Worm (Caenorhabditis elegans) whole organism, L4 larva: ENCODE results near the gene K10G9.2.

ENCODE experiments used
- F44E2.7 ChIP-seq: fragments of 200-800 bp; sonication (Bioruptor generic); IDR thresholded peaks from 2 replicates; pipeline ENCODE4 v2.1.2; 2022; ENCODE audit warnings: missing genetic modification characterization, missing compliant biosample characterization
- F49E8.2 ChIP-seq: sonication (generic microtip); optimal IDR thresholded peaks from 2 replicates; lab custom pipeline; 2016; ENCODE audit warnings: missing compliant biosample characterization, mild to moderate bottlenecking, missing genetic modification characterization, borderline replicate concordance
- T26A8.4 ChIP-seq: fragments of 200-800 bp; sonication (Bioruptor generic); IDR thresholded peaks from 2 replicates; pipeline ENCODE4 v1.3.6; 2022; ENCODE audit warnings: missing genetic modification characterization, missing compliant biosample characterization
- Y48G9A.11 ChIP-seq: fragments of 200-800 bp; sonication (Bioruptor generic); IDR thresholded peaks from 2 replicates; pipeline ENCODE4 v1.3.6; 2022; ENCODE audit warnings: missing genetic modification reagents, missing genetic modification characterization, missing compliant biosample characterization
- Y5F2A.4 ChIP-seq: fragments of 200-800 bp; sonication (Bioruptor generic); optimal IDR thresholded peaks from 2 replicates; lab custom pipeline; 2018; ENCODE audit warnings: mild to moderate bottlenecking, missing genetic modification characterization, missing compliant biosample characterization
- Y75B8A.6 ChIP-seq: fragments of 200-800 bp; sonication (Bioruptor generic); IDR thresholded peaks from 2 replicates; pipeline ENCODE4 v1.3.6; 2022; ENCODE audit warnings: missing genetic modification reagents, missing genetic modification characterization, missing compliant biosample characterization
- ZK337.2 ChIP-seq: fragments of 200-800 bp; sonication (Bioruptor generic); IDR thresholded peaks from 2 replicates; pipeline ENCODE4 v1.3.6; 2022; ENCODE audit warnings: missing genetic modification reagents, missing genetic modification characterization, missing compliant biosample characterization
- ZK546.5 ChIP-seq, 2 experiments: sonication (generic microtip); optimal IDR thresholded peaks; 2 replicates each; lab custom pipeline; 2017; ENCODE audit warnings: missing biosample characterization in 2 of 2, missing genetic modification characterization in 2 of 2
- aha-1 ChIP-seq: fragments of 150-350 bp; peaks from one replicate; lab custom pipeline; 2014; ENCODE audit warnings: missing biosample characterization, missing genetic modification characterization
- arid-1 ChIP-seq: fragments of 200-800 bp; sonication (Bioruptor generic); conservative IDR thresholded peaks from 2 replicates; pipeline ENCODE4 v1.3.6; 2022; ENCODE audit warnings: missing genetic modification reagents, missing genetic modification characterization, missing compliant biosample characterization
- ceh-28 ChIP-seq: fragments of 150-350 bp; optimal IDR thresholded peaks from 2 replicates; lab custom pipeline; 2014; ENCODE audit warnings: missing biosample characterization, missing genetic modification reagents, missing genetic modification characterization
- ceh-62 ChIP-seq: sonication (generic microtip); optimal IDR thresholded peaks from 2 replicates; lab custom pipeline; 2017; ENCODE audit warnings: missing biosample characterization, missing genetic modification characterization
- ceh-82 ChIP-seq: sonication (generic microtip); optimal IDR thresholded peaks from 2 replicates; lab custom pipeline; 2017; ENCODE audit warnings: missing biosample characterization, missing genetic modification characterization
- ces-1 ChIP-seq: fragments of 150-350 bp; sonication (generic microtip); optimal IDR thresholded peaks from 4 replicates; lab custom pipeline; 2014; ENCODE audit warnings: missing biosample characterization, missing genetic modification reagents, missing genetic modification characterization
- ctbp-1 ChIP-seq: fragments of 200-800 bp; sonication (Bioruptor generic); IDR thresholded peaks from 2 replicates; pipeline ENCODE4 v1.3.6; 2022; ENCODE audit warnings: missing genetic modification reagents, missing genetic modification characterization, missing compliant biosample characterization
- daf-19 ChIP-seq: fragments of 200-800 bp; sonication (Bioruptor generic); conservative IDR thresholded peaks from 2 replicates; pipeline ENCODE4 v1.3.6; 2022; ENCODE audit warnings: missing genetic modification characterization, missing compliant biosample characterization
- daf-8 ChIP-seq: fragments of 200-800 bp; sonication (Bioruptor generic); IDR thresholded peaks from 2 replicates; pipeline ENCODE4 v1.3.6; 2022; ENCODE audit warnings: missing genetic modification characterization, missing compliant biosample characterization
- dmd-8 ChIP-seq: fragments of 200-800 bp; sonication (Bioruptor generic); IDR thresholded peaks from 2 replicates; pipeline ENCODE4 v1.3.6; 2022; ENCODE audit warnings: missing genetic modification characterization, missing compliant biosample characterization
- dmd-9 ChIP-seq: fragments of 200-800 bp; sonication (Bioruptor generic); IDR thresholded peaks from 2 replicates; pipeline ENCODE4 v1.3.6; 2022; ENCODE audit warnings: missing genetic modification reagents, missing genetic modification characterization, missing compliant biosample characterization
- duxl-1 ChIP-seq: sonication (generic microtip); optimal IDR thresholded peaks from 2 replicates; lab custom pipeline; 2016; ENCODE audit warnings: mild to moderate bottlenecking, missing genetic modification characterization, moderate library complexity, missing compliant biosample characterization; ENCODE audit not compliant: poor library complexity
- fkh-10 ChIP-seq: fragments of 150-350 bp; optimal IDR thresholded peaks from 2 replicates; lab custom pipeline; 2014; ENCODE audit warnings: missing biosample characterization, missing genetic modification reagents, missing genetic modification characterization
- hlh-11 ChIP-seq: fragments of 200-800 bp; sonication (Bioruptor generic); optimal IDR thresholded peaks from 2 replicates; lab custom pipeline; 2018; ENCODE audit warnings: mild to moderate bottlenecking, missing genetic modification characterization, missing compliant biosample characterization
- hlh-30 ChIP-seq: sonication (generic microtip); optimal IDR thresholded peaks from 2 replicates; lab custom pipeline; 2017; ENCODE audit warnings: antibody characterized with exemption, mild to moderate bottlenecking, missing genetic modification characterization, missing compliant biosample characterization; ENCODE audit not compliant: insufficient read depth
- lin-1 ChIP-seq: fragments of 200-800 bp; sonication (Bioruptor generic); IDR thresholded peaks from 2 replicates; pipeline ENCODE4 v1.3.6; 2022; ENCODE audit warnings: missing genetic modification reagents, missing genetic modification characterization, missing compliant biosample characterization
- lin-38 ChIP-seq: fragments of 200-800 bp; sonication (Bioruptor generic); IDR thresholded peaks from 2 replicates; pipeline ENCODE4 v1.3.6; 2022; ENCODE audit warnings: missing genetic modification reagents, missing genetic modification characterization, missing compliant biosample characterization
- lir-3 ChIP-seq: sonication (generic microtip); optimal IDR thresholded peaks from 2 replicates; lab custom pipeline; 2016; ENCODE audit warnings: mild to moderate bottlenecking, missing genetic modification characterization, missing compliant biosample characterization
- lsy-2 ChIP-seq, 2 experiments: fragments of 150-350 bp in 1 of 2; sonication (generic microtip) in 1 of 2; optimal IDR thresholded peaks; 2 replicates each; lab custom pipeline; 2014 to 2017; ENCODE audit warnings: missing biosample characterization in 2 of 2, missing genetic modification characterization in 2 of 2
- madf-5 ChIP-seq, 2 experiments: fragments of 200-800 bp; sonication (Bioruptor generic); IDR thresholded peaks; 2 replicates each; pipeline ENCODE4 v1.3.6; 2022; ENCODE audit warnings: missing compliant biosample characterization in 2 of 2, missing genetic modification characterization in 2 of 2
- mdl-1 ChIP-seq, 2 experiments: fragments of 150-350 bp in 1 of 2; sonication (generic microtip) in 1 of 2; optimal IDR thresholded peaks; 2 replicates each; lab custom pipeline; 2014 to 2017; ENCODE audit warnings: missing biosample characterization in 2 of 2, missing genetic modification characterization in 2 of 2
- mxl-2 ChIP-seq: fragments of 200-800 bp; sonication (Bioruptor generic); conservative IDR thresholded peaks from 2 replicates; pipeline ENCODE4 v1.3.6; 2022; ENCODE audit warnings: missing genetic modification reagents, missing genetic modification characterization, missing compliant biosample characterization
- nhr-10 ChIP-seq: fragments of 150-350 bp; optimal IDR thresholded peaks from 2 replicates; lab custom pipeline; 2014; ENCODE audit warnings: missing biosample characterization, missing genetic modification characterization
- nhr-102 ChIP-seq: sonication (generic microtip); optimal IDR thresholded peaks from 2 replicates; lab custom pipeline; 2016; ENCODE audit warnings: mild to moderate bottlenecking, missing genetic modification characterization, moderate library complexity, missing compliant biosample characterization
- nhr-11 ChIP-seq: fragments of 150-350 bp; optimal IDR thresholded peaks from 2 replicates; lab custom pipeline; 2014; ENCODE audit warnings: missing biosample characterization, missing genetic modification characterization
- nhr-237 ChIP-seq: sonication (generic microtip); optimal IDR thresholded peaks from 2 replicates; lab custom pipeline; 2017; ENCODE audit warnings: missing biosample characterization, missing genetic modification characterization
- nhr-42 ChIP-seq: fragments of 200-800 bp; sonication (Bioruptor generic); IDR thresholded peaks from 2 replicates; pipeline ENCODE4 v1.3.6; 2022; ENCODE audit warnings: missing genetic modification characterization, missing compliant biosample characterization
- nhr-48 ChIP-seq: sonication (generic microtip); optimal IDR thresholded peaks from 2 replicates; lab custom pipeline; 2016; ENCODE audit warnings: mild to moderate bottlenecking, missing genetic modification characterization, missing compliant biosample characterization
- pha-4 ChIP-seq, 2 experiments: fragments of 150-350 bp in 1 of 2; fragments of 200-800 bp in 1 of 2; sonication (Bioruptor generic) in 1 of 2; IDR thresholded peaks in 1 of 2; optimal IDR thresholded peaks in 1 of 2; 2 replicates each; pipeline versions ENCODE4 v1.3.6 to Lab custom; 2014 to 2022; ENCODE audit warnings: missing genetic modification characterization in 2 of 2, missing genetic modification reagents in 2 of 2, missing biosample characterization in 1 of 2, missing compliant biosample characterization in 1 of 2
- rbr-2 ChIP-seq: sonication (generic microtip); optimal IDR thresholded peaks from 2 replicates; lab custom pipeline; 2016; ENCODE audit warnings: missing genotype, missing genetic modification characterization, missing compliant biosample characterization
- snpc-4 ChIP-seq: fragments of 150-350 bp; optimal IDR thresholded peaks from 2 replicates; lab custom pipeline; 2014; ENCODE audit warnings: missing biosample characterization, missing genetic modification characterization
- spr-3 ChIP-seq: fragments of 200-800 bp; sonication (Bioruptor generic); optimal IDR thresholded peaks from 2 replicates; lab custom pipeline; 2018; ENCODE audit warnings: mild to moderate bottlenecking, missing genetic modification characterization, missing compliant biosample characterization
- tag-97 ChIP-seq: fragments of 200-800 bp; sonication (Bioruptor generic); IDR thresholded peaks from 2 replicates; pipeline ENCODE4 v1.3.6; 2022; ENCODE audit warnings: missing genetic modification characterization, missing compliant biosample characterization
- unc-62 ChIP-seq, 3 experiments: fragments of 150-350 bp in 1 of 3; sonication (generic microtip); optimal IDR thresholded peaks in 2 of 3; peaks in 1 of 3; 1 replicate in 1 of 3; 2 replicates in 2 of 3; lab custom pipeline; 2014 to 2017; ENCODE audit warnings: missing biosample characterization in 3 of 3, missing genetic modification characterization in 3 of 3, missing genetic modification reagents in 3 of 3, missing genotype in 1 of 3
- vab-7 ChIP-seq: fragments of 200-800 bp; sonication (Bioruptor generic); IDR thresholded peaks from 2 replicates; pipeline ENCODE4 v1.3.6; 2022; ENCODE audit warnings: missing genetic modification reagents, missing genetic modification characterization, missing compliant biosample characterization
- zfp-2 ChIP-seq: sonication (generic microtip); optimal IDR thresholded peaks from 2 replicates; lab custom pipeline; 2016; ENCODE audit warnings: mild to moderate bottlenecking, missing genetic modification characterization, missing compliant biosample characterization
- zip-11 ChIP-seq: fragments of 200-800 bp; sonication (Bioruptor generic); IDR thresholded peaks from 2 replicates; pipeline ENCODE4 v1.3.6; 2022; ENCODE audit warnings: missing genetic modification characterization, missing compliant biosample characterization
- ztf-11 ChIP-seq: fragments of 150-350 bp; optimal IDR thresholded peaks from 2 replicates; lab custom pipeline; 2014; ENCODE audit warnings: missing biosample characterization, missing genetic modification characterization

Gene K10G9.2

DNA sequence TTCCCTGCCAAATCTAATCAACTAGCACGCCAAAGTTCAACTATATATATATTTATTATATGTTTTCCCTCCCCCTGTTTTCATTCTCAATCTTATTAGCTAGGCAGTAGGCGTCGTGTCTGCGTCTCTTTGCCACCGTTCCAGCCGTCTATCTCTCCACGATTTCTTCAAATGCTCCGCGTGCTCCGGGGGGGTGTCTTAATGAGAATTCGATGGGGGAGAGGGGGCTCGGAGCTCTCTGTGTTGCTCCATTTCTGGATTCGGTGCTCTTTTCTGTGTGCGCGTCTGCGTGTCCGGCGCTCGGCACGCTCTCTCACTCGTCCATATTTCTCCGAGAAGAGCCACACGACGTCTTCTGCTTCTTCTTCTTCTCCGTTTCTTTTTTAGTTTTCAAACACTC is 1.5 kb upstream of the K10G9.2 start (continued):
- peak; percentile 13 for TF ChIP-seq nhr-11 (tag; lab: Kevin White, UChicago)
- no peak for TF ChIP-seq tag-97
- no peak for TF ChIP-seq nhr-237 (tag; lab: Kevin White, UChicago)
- peak; percentile 94; the same call in 1 of the 2 replicates for TF ChIP-seq ctbp-1 (GFP tag; lab: Robert Waterston, UW)
- no peak for TF ChIP-seq nhr-102 (tag; lab: Kevin White, UChicago)
- no peak for TF ChIP-seq spr-3
- no peak for TF ChIP-seq lin-1 (GFP tag; lab: Robert Waterston, UW)
- TF ChIP-seq lir-3 = no peak
- TF ChIP-seq arid-1 = no peak
- TF ChIP-seq dmd-9 = no peak
- no peak for TF ChIP-seq zfp-2 (tag; lab: Kevin White, UChicago)
- no peak for TF ChIP-seq ceh-28 (tag; lab: Kevin White, UChicago)
- TF ChIP-seq snpc-4 (tag; lab: Kevin White, UChicago) = no peak
- no peak for TF ChIP-seq duxl-1 (tag; lab: Kevin White, UChicago)
- peak; percentile 59 for TF ChIP-seq vab-7 (GFP tag; lab: Robert Waterston, UW)
- TF ChIP-seq ZK337.2 (GFP tag; lab: Robert Waterston, UW) = no peak
- no peak for TF ChIP-seq T26A8.4 (GFP tag; lab: Robert Waterston, UW)
- TF ChIP-seq ceh-82 (tag; lab: Kevin White, UChicago) = no peak
- TF ChIP-seq mdl-1 (tag; optimal IDR thresholded peaks at IDR 0.05; lab: Kevin White, UChicago) = peak; percentile 48 to 74
- no peak for TF ChIP-seq nhr-48 (tag; lab: Kevin White, UChicago)
- TF ChIP-seq rbr-2 (tag; lab: Kevin White, UChicago) = peak; percentile 85
- no peak for TF ChIP-seq madf-5 (GFP tag; IDR thresholded peaks at IDR 0.05; lab: Robert Waterston, UW)
- no peak for TF ChIP-seq nhr-42 (GFP tag; lab: Robert Waterston, UW)
- no peak for TF ChIP-seq dmd-8
- TF ChIP-seq ztf-11 (tag; lab: Kevin White, UChicago) = no peak
- no peak for TF ChIP-seq pha-4 (GFP tag; IDR thresholded peaks at IDR 0.05; lab: Robert Waterston, UW)
- TF ChIP-seq pha-4 (tag; optimal IDR thresholded peaks at IDR 0.05; lab: Kevin White, UChicago) = no peak
- TF ChIP-seq unc-62 (GFP tag; optimal IDR thresholded peaks at IDR 0.05 in 1 of 2; lab: Kevin White, UChicago) = peak in 1 of 2 experiments; percentile 82
- no peak for TF ChIP-seq unc-62 (tag; optimal IDR thresholded peaks at IDR 0.05; lab: Kevin White, UChicago)
- TF ChIP-seq nhr-10 = no peak
- TF ChIP-seq Y48G9A.11 = no peak
- no peak for TF ChIP-seq mxl-2

DNA sequence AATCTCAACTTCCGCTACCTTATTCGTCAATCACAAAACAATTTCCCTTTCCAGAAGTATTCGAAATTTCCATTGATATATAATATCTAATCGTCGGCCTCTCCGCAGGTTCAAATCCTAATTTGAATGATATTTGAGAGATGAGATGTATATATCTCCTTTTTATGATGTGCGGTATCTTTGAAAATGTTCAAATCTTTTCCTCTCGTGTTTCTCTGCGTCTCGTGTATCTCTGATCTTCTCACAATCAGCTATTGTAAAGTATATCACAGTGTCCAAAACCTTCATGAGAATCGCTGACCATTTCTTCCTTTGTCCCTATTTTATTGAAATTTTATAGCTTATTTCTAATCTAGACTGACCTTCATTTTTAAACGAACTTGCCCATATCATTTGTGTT is 4.1 kb downstream of the K10G9.2 start:
- TF ChIP-seq dmd-9 (no peak), lir-3 (no peak), arid-1 (no peak), lin-38 (GFP tag; lab: Robert Waterston, UW) (no peak), F44E2.7 (GFP tag; lab: Robert Waterston, UW) (no peak), aha-1 (tag; lab: Kevin White, UChicago) (no peak), mdl-1 (tag; optimal IDR thresholded peaks at IDR 0.05; lab: Kevin White, UChicago) (peak in 1 of 2 experiments; percentile 9), zip-11 (GFP tag; lab: Robert Waterston, UW) (no peak), unc-62 (GFP tag; optimal IDR thresholded peaks at IDR 0.05 in 1 of 2; lab: Kevin White, UChicago) (peak in 1 of 2 experiments; percentile 75), unc-62 (tag; optimal IDR thresholded peaks at IDR 0.05; lab: Kevin White, UChicago) (no peak)

ce11 chrIII:10290541-10290940 is 4.8 kb downstream of the K10G9.2 start:
- TF ChIP-seq hlh-30 (tag; lab: Kevin White, UChicago) = peak; percentile 52
- no peak for TF ChIP-seq ZK337.2 (GFP tag; lab: Robert Waterston, UW)
- TF ChIP-seq daf-8 (GFP tag; lab: Robert Waterston, UW) = no peak
- TF ChIP-seq nhr-102 (tag; lab: Kevin White, UChicago) = no peak
- no peak for TF ChIP-seq ceh-62 (tag; lab: Kevin White, UChicago)
- no peak for TF ChIP-seq fkh-10 (GFP tag; lab: Kevin White, UChicago)
- no peak for TF ChIP-seq Y75B8A.6 (GFP tag; lab: Robert Waterston, UW)
- no peak for TF ChIP-seq ces-1
- no peak for TF ChIP-seq snpc-4 (tag; lab: Kevin White, UChicago)
- peak in 1 of 2 experiments; percentile 20 for TF ChIP-seq lsy-2 (tag; optimal IDR thresholded peaks at IDR 0.05; lab: Kevin White, UChicago)
- no peak for TF ChIP-seq daf-19 (GFP tag; lab: Robert Waterston, UW)
- no peak for TF ChIP-seq nhr-237 (tag; lab: Kevin White, UChicago)
- no peak for TF ChIP-seq ZK546.5 (tag; optimal IDR thresholded peaks at IDR 0.05; lab: Kevin White, UChicago)
- no peak for TF ChIP-seq F49E8.2 (tag; lab: Kevin White, UChicago)
- peak; percentile 74 for TF ChIP-seq aha-1 (tag; lab: Kevin White, UChicago)
- TF ChIP-seq nhr-48 (tag; lab: Kevin White, UChicago) = no peak
- TF ChIP-seq rbr-2 (tag; lab: Kevin White, UChicago) = no peak
- TF ChIP-seq nhr-10 = no peak
- peak in 1 of 2 experiments; percentile 62 for TF ChIP-seq mdl-1 (tag; optimal IDR thresholded peaks at IDR 0.05; lab: Kevin White, UChicago)
- no peak for TF ChIP-seq Y5F2A.4 (GFP tag; lab: Kevin White, UChicago)
- TF ChIP-seq vab-7 (GFP tag; lab: Robert Waterston, UW) = no peak
- TF ChIP-seq hlh-11 (tag; lab: Kevin White, UChicago) = peak; percentile 6
- TF ChIP-seq lin-38 (GFP tag; lab: Robert Waterston, UW) = no peak
